Fruit fly (Drosophila melanogaster): Measurements from ENCODE around the gene Ccm3.

Gene Ccm3

dm6 chr3R:15371833-15372232 is at the start of gene Ccm3, which contains the start of gene CG6136:
TSS of gene Ccm3 (plus strand) at chr3R:15371957.
TSS of gene CG6136 (minus strand) at chr3R:15372212.
- TF ChIP-seq Myc (optimal IDR thresholded peaks at IDR 0.05): no peak
- no peak for TF ChIP-seq psq (optimal IDR thresholded peaks at IDR 0.05)
- TF ChIP-seq ttk (optimal IDR thresholded peaks at IDR 0.05): no peak
- no peak for TF ChIP-seq insv (optimal IDR thresholded peaks at IDR 0.05)
- TF ChIP-seq Sin3A (optimal IDR thresholded peaks at IDR 0.05): no peak
- no peak for TF ChIP-seq h (optimal IDR thresholded peaks at IDR 0.05)

dm6 chr3R:15328083-15328779 is 43.5 kb upstream of the Ccm3 start, which contains the start of the genes CG6236 and ea:
TSS of gene CG6236 (minus strand) at chr3R:15328269.
TSS of gene ea (plus strand) at chr3R:15328729.
- TF ChIP-seq Myc (optimal IDR thresholded peaks at IDR 0.05) (no peak), Sin3A (optimal IDR thresholded peaks at IDR 0.05) (no peak), h (optimal IDR thresholded peaks at IDR 0.05) (no peak), insv (optimal IDR thresholded peaks at IDR 0.05) (no peak), psq (optimal IDR thresholded peaks at IDR 0.05) (no peak), ttk (optimal IDR thresholded peaks at IDR 0.05) (no peak)

- no peak for TF ChIP-seq Myc (optimal IDR thresholded peaks at IDR 0.05)
- TF ChIP-seq ttk (optimal IDR thresholded peaks at IDR 0.05): no peak
- no peak for TF ChIP-seq Sin3A (optimal IDR thresholded peaks at IDR 0.05)
- no peak for TF ChIP-seq h (optimal IDR thresholded peaks at IDR 0.05)
- TF ChIP-seq psq (optimal IDR thresholded peaks at IDR 0.05): no peak
- no peak for TF ChIP-seq insv (optimal IDR thresholded peaks at IDR 0.05)
These were observed 41.3 kb upstream of the Ccm3 start, which contains the start of gene mRpL9 for dm6 chr3R:15330472-15330871. TSS of gene mRpL9 (plus strand) at chr3R:15330738.

dm6 chr3R:15332994-15333393 is 38.8 kb upstream of the Ccm3 start, which contains the start of the genes Fkbp39 and Cyfip:
TSS of gene Fkbp39 (minus strand) at chr3R:15333133.
TSS of gene Cyfip (plus strand) at chr3R:15333266.
- TF ChIP-seq Sin3A (optimal IDR thresholded peaks at IDR 0.05) (no peak), Myc (optimal IDR thresholded peaks at IDR 0.05) (no peak)

- TF ChIP-seq psq (optimal IDR thresholded peaks at IDR 0.05) (no peak), insv (optimal IDR thresholded peaks at IDR 0.05) (no peak), h (optimal IDR thresholded peaks at IDR 0.05) (no peak), ttk (optimal IDR thresholded peaks at IDR 0.05) (no peak), Sin3A (optimal IDR thresholded peaks at IDR 0.05) (no peak), Myc (optimal IDR thresholded peaks at IDR 0.05) (no peak)
These were observed 32.6 kb upstream of the Ccm3 start for dm6 chr3R:15339111-15339510.

dm6 chr3R:15340052-15340732 is 31.6 kb upstream of the Ccm3 start, which contains the start of gene SerRS-m:
TSS of gene SerRS-m (plus strand) at chr3R:15340667.
- TF ChIP-seq insv (optimal IDR thresholded peaks at IDR 0.05) (no peak), psq (optimal IDR thresholded peaks at IDR 0.05) (no peak), Myc (optimal IDR thresholded peaks at IDR 0.05) (no peak)

- TF ChIP-seq Sin3A (optimal IDR thresholded peaks at IDR 0.05) (no peak), ttk (optimal IDR thresholded peaks at IDR 0.05) (no peak), h (optimal IDR thresholded peaks at IDR 0.05) (no peak), psq (optimal IDR thresholded peaks at IDR 0.05) (no peak), Myc (optimal IDR thresholded peaks at IDR 0.05) (no peak), insv (optimal IDR thresholded peaks at IDR 0.05) (no peak)
These were observed 29.3 kb upstream of the Ccm3 start for dm6 chr3R:15342432-15342925.

- no peak for TF ChIP-seq Myc (optimal IDR thresholded peaks at IDR 0.05)
- TF ChIP-seq insv (optimal IDR thresholded peaks at IDR 0.05): no peak
- TF ChIP-seq ttk (optimal IDR thresholded peaks at IDR 0.05): no peak
- TF ChIP-seq h (optimal IDR thresholded peaks at IDR 0.05): no peak
- no peak for TF ChIP-seq Sin3A (optimal IDR thresholded peaks at IDR 0.05)
- no peak for TF ChIP-seq psq (optimal IDR thresholded peaks at IDR 0.05)
These were observed 28.7 kb upstream of the Ccm3 start, which contains the start of gene Nagk for dm6 chr3R:15342926-15343685. TSS of gene Nagk (minus strand) at chr3R:15343256.

- TF ChIP-seq Myc (optimal IDR thresholded peaks at IDR 0.05) (no peak), insv (optimal IDR thresholded peaks at IDR 0.05) (no peak), h (optimal IDR thresholded peaks at IDR 0.05) (no peak), psq (optimal IDR thresholded peaks at IDR 0.05) (no peak), Sin3A (optimal IDR thresholded peaks at IDR 0.05) (no peak), ttk (optimal IDR thresholded peaks at IDR 0.05) (no peak)
These were observed 26.3 kb upstream of the Ccm3 start for dm6 chr3R:15345198-15346017.

- no peak for TF ChIP-seq Sin3A (optimal IDR thresholded peaks at IDR 0.05)
- TF ChIP-seq ttk (optimal IDR thresholded peaks at IDR 0.05): no peak
- TF ChIP-seq h (optimal IDR thresholded peaks at IDR 0.05): no peak
- no peak for TF ChIP-seq Myc (optimal IDR thresholded peaks at IDR 0.05)
- no peak for TF ChIP-seq psq (optimal IDR thresholded peaks at IDR 0.05)
- no peak for TF ChIP-seq insv (optimal IDR thresholded peaks at IDR 0.05)
These were observed 25.8 kb upstream of the Ccm3 start, which contains the start of the genes Surf4 and CG31301 for dm6 chr3R:15346018-15346383. TSS of gene Surf4 (minus strand) at chr3R:15346176. TSS of gene CG31301 (plus strand) at chr3R:15346205.

dm6 chr3R:15347822-15348221 is 23.9 kb upstream of the Ccm3 start, which contains the start of the genes CG42726 and CG42727:
TSS of gene CG42726 (plus strand) at chr3R:15348048.
TSS of gene CG42727 (plus strand) at chr3R:15348048.
- TF ChIP-seq h (optimal IDR thresholded peaks at IDR 0.05) (no peak), ttk (optimal IDR thresholded peaks at IDR 0.05) (no peak), insv (optimal IDR thresholded peaks at IDR 0.05) (no peak), Sin3A (optimal IDR thresholded peaks at IDR 0.05) (no peak), Myc (optimal IDR thresholded peaks at IDR 0.05) (no peak), psq (optimal IDR thresholded peaks at IDR 0.05) (no peak)
